Fruit fly (Drosophila melanogaster) whole organism, wandering third instar larva: Measurements from ENCODE around the gene Nup58.

Experiments
- Abd-B ChIP-seq: fragments of >200 bp; optimal IDR thresholded peaks from 2 replicates; lab custom pipeline; 2017; ENCODE audit warnings: missing biosample characterization, missing genetic modification characterization
- CG32264 ChIP-seq: fragments of 200-800 bp; sonication (Bioruptor generic); optimal IDR thresholded peaks from 2 replicates; lab custom pipeline; 2016; ENCODE audit warnings: missing biosample characterization, missing genetic modification characterization
- CG9705 ChIP-seq: fragments of 200-800 bp; sonication (Bioruptor generic); optimal IDR thresholded peaks from 2 replicates; lab custom pipeline; 2018; ENCODE audit warnings: missing biosample characterization, mild to moderate bottlenecking, missing genetic modification characterization
- CrebA ChIP-seq: fragments of 200-800 bp; sonication (Bioruptor generic); optimal IDR thresholded peaks from 2 replicates; lab custom pipeline; 2016; ENCODE audit warnings: missing biosample characterization, mild to moderate bottlenecking, missing genetic modification characterization, borderline replicate concordance
- Dfd ChIP-seq: fragments of >200 bp; optimal IDR thresholded peaks from 2 replicates; lab custom pipeline; 2017; ENCODE audit warnings: missing biosample characterization, missing genetic modification characterization
- Dif ChIP-seq: fragments of 200-275, 200-300 bp; sonication (Bioruptor generic); optimal IDR thresholded peaks from 2 replicates; lab custom pipeline; 2018; ENCODE audit warnings: missing biosample characterization, missing genetic modification characterization; ENCODE audit not compliant: partially characterized antibody
- GATAd ChIP-seq: sonication (Bioruptor generic); optimal IDR thresholded peaks from 2 replicates; lab custom pipeline; 2016; ENCODE audit warnings: missing biosample characterization, missing genetic modification characterization
- HLH106 ChIP-seq: fragments of 200-800 bp; optimal IDR thresholded peaks from 3 replicates; lab custom pipeline; 2019; ENCODE audit warnings: missing biosample characterization, mild to moderate bottlenecking, missing genetic modification characterization, moderate library complexity
- Hnf4 ChIP-seq: fragments of 200-800 bp; sonication (Bioruptor generic); optimal IDR thresholded peaks from 2 replicates; lab custom pipeline; 2016; ENCODE audit warnings: missing biosample characterization, mild to moderate bottlenecking, missing genetic modification characterization
- Hr78 ChIP-seq: fragments of >200 bp; optimal IDR thresholded peaks from 2 replicates; lab custom pipeline; 2017; ENCODE audit warnings: missing biosample characterization, missing genetic modification characterization
- Hr83 ChIP-seq: fragments of 200-300 bp; sonication (Bioruptor generic); optimal IDR thresholded peaks from 2 replicates; lab custom pipeline; 2016; ENCODE audit warnings: missing biosample characterization, mild to moderate bottlenecking, missing genetic modification characterization, moderate library complexity; ENCODE audit not compliant: poor library complexity, severe bottlenecking
- Jra ChIP-seq: sonication (Bioruptor generic); optimal IDR thresholded peaks from 2 replicates; lab custom pipeline; 2016; ENCODE audit warnings: missing biosample characterization, missing genetic modification characterization
- Mio ChIP-seq: sonication (Bioruptor generic); optimal IDR thresholded peaks from 2 replicates; lab custom pipeline; 2016; ENCODE audit warnings: missing biosample characterization, missing genetic modification characterization
- Myc ChIP-seq: fragments of >200 bp; optimal IDR thresholded peaks from 2 replicates; lab custom pipeline; 2017
- N ChIP-seq: fragments of >200 bp; optimal IDR thresholded peaks from 2 replicates; lab custom pipeline; 2018; ENCODE audit warnings: missing biosample characterization, missing external identifiers, missing genetic modification characterization
- OdsH ChIP-seq: fragments of 200-800 bp; sonication (Bioruptor generic); optimal IDR thresholded peaks from 2 replicates; lab custom pipeline; 2016; ENCODE audit warnings: missing biosample characterization, mild to moderate bottlenecking, missing genetic modification characterization
- Rel ChIP-seq, 2 experiments: fragments of 200-800 bp; sonication (Bioruptor generic) in 1 of 2; optimal IDR thresholded peaks; 2 replicates in 1 of 2; 3 replicates in 1 of 2; lab custom pipeline; 2016 to 2019; ENCODE audit warnings: mild to moderate bottlenecking in 2 of 2, missing biosample characterization in 2 of 2, missing genetic modification characterization in 2 of 2, moderate library complexity in 1 of 2
- Sp1 ChIP-seq: fragments of 200-800 bp; sonication (Bioruptor generic); optimal IDR thresholded peaks from 3 replicates; lab custom pipeline; 2019; ENCODE audit warnings: missing biosample characterization, mild to moderate bottlenecking, missing genetic modification characterization, moderate library complexity
- Vsx2 ChIP-seq: fragments of 200-300, 225-300 bp; sonication (Bioruptor generic); optimal IDR thresholded peaks from 2 replicates; lab custom pipeline; 2018; ENCODE audit warnings: missing biosample characterization, missing genetic modification characterization; ENCODE audit not compliant: partially characterized antibody
- br ChIP-seq: fragments of 200-800 bp; sonication (Bioruptor generic); optimal IDR thresholded peaks from 2 replicates; lab custom pipeline; 2016; ENCODE audit warnings: missing biosample characterization, missing genetic modification characterization
- brk ChIP-seq: fragments of 200-800 bp; sonication (Bioruptor generic); optimal IDR thresholded peaks from 2 replicates; lab custom pipeline; 2016; ENCODE audit warnings: missing biosample characterization, mild to moderate bottlenecking, missing genetic modification characterization
- dl ChIP-seq, 2 experiments: fragments of 175-275, 200-275 bp in 1 of 2; fragments of 200-275 bp in 1 of 2; sonication (Bioruptor generic); optimal IDR thresholded peaks; lab custom pipeline; 2018; ENCODE audit warnings: mild to moderate bottlenecking in 2 of 2, missing biosample characterization in 2 of 2, missing genetic modification characterization in 2 of 2, moderate library complexity in 2 of 2; ENCODE audit not compliant: partially characterized antibody in 2 of 2, insufficient read depth in 1 of 2
- dmrt93B ChIP-seq: fragments of 200-800 bp; sonication (Bioruptor generic); optimal IDR thresholded peaks from 2 replicates; lab custom pipeline; 2018; ENCODE audit warnings: missing biosample characterization, mild to moderate bottlenecking, missing genetic modification characterization
- dsf ChIP-seq: sonication (Bioruptor generic); optimal IDR thresholded peaks from 2 replicates; lab custom pipeline; 2016; ENCODE audit warnings: missing biosample characterization, missing genetic modification characterization, borderline replicate concordance
- ey ChIP-seq: fragments of 200-800 bp; sonication (Bioruptor generic); optimal IDR thresholded peaks from 2 replicates; lab custom pipeline; 2016; ENCODE audit warnings: missing biosample characterization, missing genetic modification characterization
- foxo ChIP-seq, 2 experiments: fragments of 200-800 bp; sonication (Bioruptor generic); optimal IDR thresholded peaks; 2 replicates in 1 of 2; 3 replicates in 1 of 2; lab custom pipeline; 2016 to 2017; ENCODE audit warnings: missing biosample characterization in 2 of 2, missing genetic modification characterization in 2 of 2
- fru ChIP-seq: fragments of 200-800 bp; sonication (Bioruptor generic); optimal IDR thresholded peaks from 3 replicates; lab custom pipeline; 2016; ENCODE audit warnings: missing biosample characterization, mild to moderate bottlenecking, missing genetic modification characterization
- h ChIP-seq: fragments of 200-800 bp; sonication (Bioruptor generic); optimal IDR thresholded peaks from 3 replicates; lab custom pipeline; 2016; ENCODE audit warnings: missing biosample characterization, mild to moderate bottlenecking, missing genetic modification characterization
- jim ChIP-seq: fragments of 175-275, 200-325 bp; sonication (Bioruptor generic); optimal IDR thresholded peaks from 2 replicates; lab custom pipeline; 2016; ENCODE audit warnings: missing biosample characterization, mild to moderate bottlenecking, missing genetic modification characterization
- lola ChIP-seq: fragments of >200 bp; optimal IDR thresholded peaks from 2 replicates; lab custom pipeline; 2017; ENCODE audit warnings: missing biosample characterization, missing genetic modification characterization
- pan ChIP-seq: fragments of >200 bp; optimal IDR thresholded peaks from 2 replicates; lab custom pipeline; 2017
- psq ChIP-seq: fragments of 200-800 bp; sonication (Bioruptor generic); optimal IDR thresholded peaks from 3 replicates; lab custom pipeline; 2017; ENCODE audit warnings: missing biosample characterization, mild to moderate bottlenecking, missing genetic modification characterization, moderate library complexity
- rgr ChIP-seq: fragments of 200-800 bp; sonication (Bioruptor generic); optimal IDR thresholded peaks from 3 replicates; lab custom pipeline; 2016; ENCODE audit warnings: missing biosample characterization, mild to moderate bottlenecking, missing genetic modification characterization
- sage ChIP-seq: fragments of 200-800 bp; sonication (Bioruptor generic); optimal IDR thresholded peaks from 2 replicates; lab custom pipeline; 2016; ENCODE audit warnings: missing biosample characterization, mild to moderate bottlenecking, missing genetic modification characterization
- sv ChIP-seq: fragments of 200-800 bp; sonication (Bioruptor generic); optimal IDR thresholded peaks from 3 replicates; lab custom pipeline; 2016; ENCODE audit warnings: missing biosample characterization, missing genetic modification characterization
- tai ChIP-seq: sonication (Bioruptor generic); optimal IDR thresholded peaks from 2 replicates; lab custom pipeline; 2016; ENCODE audit warnings: missing biosample characterization, missing genetic modification characterization
- usp ChIP-seq: fragments of >200 bp; optimal IDR thresholded peaks from 2 replicates; lab custom pipeline; 2017; ENCODE audit warnings: missing biosample characterization, missing genetic modification characterization
- woc ChIP-seq: sonication (Bioruptor generic); optimal IDR thresholded peaks from 2 replicates; lab custom pipeline; 2016; ENCODE audit warnings: missing biosample characterization, mild to moderate bottlenecking, missing genetic modification characterization

The Nup58 gene

DNA sequence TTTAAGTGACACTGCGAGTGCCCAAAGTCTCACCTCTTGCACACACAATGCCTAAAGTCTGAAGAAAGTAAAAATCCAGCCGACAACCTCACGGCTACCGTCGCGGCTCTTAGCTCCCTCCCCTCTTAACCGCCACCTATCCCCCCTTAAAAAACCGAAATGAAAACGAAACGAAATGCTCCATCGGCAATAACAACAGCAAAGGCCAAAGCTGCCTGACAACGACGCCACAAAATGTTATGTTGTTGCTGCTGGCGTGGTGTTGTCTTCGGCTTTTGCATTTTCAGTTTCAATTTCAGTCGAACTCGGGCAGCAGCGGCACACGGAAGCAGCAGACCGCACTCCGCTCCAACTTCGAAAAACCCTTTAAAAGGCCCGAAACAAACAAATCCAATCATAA, 19.9 kb downstream of the Nup58 start, which contains the start of gene CG7432:
TSS of gene CG7432 (plus strand) at position 295 of the 400 bp plus-strand sequence.
- TF ChIP-seq HLH106 (tag; lab: Kevin White, UChicago) (no peak), Jra (GFP tag; lab: Kevin White, UChicago) (no peak), Mio (no peak), Myc (lab: Kevin White, UChicago) (no peak)

DNA sequence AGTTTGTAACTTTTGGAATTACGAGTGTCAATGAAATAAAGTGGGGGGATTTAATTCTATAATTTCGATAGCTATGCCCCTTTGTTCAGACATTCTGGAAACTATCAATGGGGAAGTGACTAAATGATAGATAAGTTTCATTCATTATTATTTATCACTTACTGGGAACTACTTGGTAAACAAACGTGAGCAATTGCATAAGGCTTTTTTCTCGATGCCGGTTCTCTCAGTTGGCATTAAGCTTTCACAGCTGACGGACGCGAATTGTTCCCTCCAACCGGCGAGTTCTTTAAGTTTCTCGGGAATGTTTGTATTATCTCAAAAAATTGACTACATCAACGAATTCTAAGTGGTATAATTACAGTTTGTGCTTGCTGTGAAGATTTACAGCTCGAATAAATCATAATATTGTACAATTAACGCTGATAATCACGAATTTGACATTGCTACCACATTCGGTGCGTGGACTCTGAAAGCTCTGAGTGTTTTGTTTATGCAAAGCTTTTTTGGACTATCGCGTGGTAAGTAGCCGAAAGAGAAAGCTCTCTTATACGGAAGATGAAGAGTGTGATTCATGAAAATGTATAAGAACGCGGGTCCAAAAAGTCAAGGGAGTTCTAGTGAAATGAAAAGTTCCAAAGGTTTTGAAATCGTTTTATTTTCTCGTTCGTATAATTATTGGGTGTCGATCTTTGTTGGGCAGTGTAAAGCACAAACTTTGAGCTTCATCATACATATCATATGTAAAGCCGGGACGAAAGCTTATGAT, 26.6 kb downstream of the Nup58 start, which contains the start of gene Naam:
TSS of gene Naam (plus strand) at position 228 of the 769 bp plus-strand sequence.
- no peak for TF ChIP-seq Mio
- TF ChIP-seq Dif (GFP tag; lab: Kevin White, UChicago), result no peak
- TF ChIP-seq Hr83 (GFP tag; lab: Kevin White, UChicago), result peak; percentile 54
- no peak for TF ChIP-seq Hr78 (GFP tag; lab: Kevin White, UChicago)
- peak; percentile 62 for TF ChIP-seq sv (GFP tag; lab: Kevin White, UChicago)
- TF ChIP-seq Rel (GFP tag; optimal IDR thresholded peaks at IDR 0.05; lab: Kevin White, UChicago), result no peak
- TF ChIP-seq Rel (tag; optimal IDR thresholded peaks at IDR 0.05; lab: Kevin White, UChicago), result no peak
- peak; percentile 83 for TF ChIP-seq rgr (GFP tag; lab: Kevin White, UChicago)
- TF ChIP-seq Myc (lab: Kevin White, UChicago), result no peak
- no peak for TF ChIP-seq lola (GFP tag; lab: Kevin White, UChicago)
- TF ChIP-seq psq (GFP tag; lab: Kevin White, UChicago), result peak; percentile 66
- TF ChIP-seq Vsx2, result no peak
- TF ChIP-seq dl (GFP tag; optimal IDR thresholded peaks at IDR 0.05; lab: Kevin White, UChicago; ENCODE audit: insufficient read depth in 1 of 2, partially characterized antibody in 2 of 2), result no peak
- peak; percentile 28 for TF ChIP-seq dmrt93B (GFP tag; lab: Kevin White, UChicago)
- TF ChIP-seq jim (GFP tag; lab: Kevin White, UChicago), result no peak
- TF ChIP-seq GATAd (GFP tag; lab: Kevin White, UChicago), result no peak
- TF ChIP-seq pan (lab: Kevin White, UChicago), result no peak
- peak; percentile 58 for TF ChIP-seq HLH106 (tag; lab: Kevin White, UChicago)
- peak; percentile 76 for TF ChIP-seq fru (GFP tag; lab: Kevin White, UChicago)
- peak; percentile 82 for TF ChIP-seq ey
- peak; percentile 42 for TF ChIP-seq dsf (GFP tag; lab: Kevin White, UChicago)
- TF ChIP-seq usp (GFP tag; lab: Kevin White, UChicago), result no peak
- TF ChIP-seq Dfd (GFP tag; lab: Kevin White, UChicago), result no peak
- TF ChIP-seq Jra (GFP tag; lab: Kevin White, UChicago), result peak; percentile 68
- TF ChIP-seq OdsH, result peak; percentile 81
- TF ChIP-seq sage (GFP tag; lab: Kevin White, UChicago), result peak; percentile 72
- no peak for TF ChIP-seq CrebA
- peak; percentile 75 to 85 for TF ChIP-seq foxo (GFP tag; optimal IDR thresholded peaks at IDR 0.05; lab: Kevin White, UChicago)
- TF ChIP-seq Hnf4 (GFP tag; lab: Kevin White, UChicago), result peak; percentile 74
- TF ChIP-seq N (GFP tag; lab: Kevin White, UChicago), result no peak
- no peak for TF ChIP-seq Abd-B (GFP tag; lab: Kevin White, UChicago)
- peak; percentile 4 for TF ChIP-seq CG9705 (GFP tag; lab: Kevin White, UChicago)
- peak; percentile 81 for TF ChIP-seq br
- TF ChIP-seq Sp1 (GFP tag; lab: Kevin White, UChicago), result peak; percentile 52
- TF ChIP-seq CG32264 (GFP tag; lab: Kevin White, UChicago), result peak; percentile 54
- peak; percentile 57 for TF ChIP-seq woc (GFP tag; lab: Kevin White, UChicago)
- TF ChIP-seq tai (GFP tag; lab: Kevin White, UChicago), result peak; percentile 72
- peak; percentile 84 for TF ChIP-seq h
- peak; percentile 70 for TF ChIP-seq brk
